Worm (Caenorhabditis elegans) whole organism, young adult: ENCODE data around the gene F01G4.4.

ENCODE experiments used
- B0035.1 ChIP-seq: sonication (generic microtip); optimal IDR thresholded peaks from 2 replicates; lab custom pipeline; 2016; ENCODE audit warnings: missing genetic modification characterization, mild to moderate bottlenecking, missing compliant biosample characterization, missing genotype, missing genetic modification reagents
- B0336.3 ChIP-seq: fragments of 200-800 bp; sonication (Bioruptor generic); IDR thresholded peaks from 2 replicates; pipeline ENCODE4 v1.3.6; 2022; ENCODE audit warnings: missing genetic modification characterization, missing compliant biosample characterization
- F22D6.2 ChIP-seq: sonication (generic microtip); optimal IDR thresholded peaks from 2 replicates; lab custom pipeline; 2016; ENCODE audit warnings: mild to moderate bottlenecking, missing genetic modification characterization, missing compliant biosample characterization
- F33H1.4 ChIP-seq: fragments of 200-800 bp; sonication (Bioruptor generic); IDR thresholded peaks from 2 replicates; pipeline ENCODE4 v1.3.6; 2022; ENCODE audit warnings: missing genetic modification reagents, missing genetic modification characterization, missing compliant biosample characterization
- F39B2.1 ChIP-seq: fragments of 200-800 bp; sonication (Bioruptor generic); IDR thresholded peaks from 2 replicates; pipeline ENCODE4 v1.3.6; 2022; ENCODE audit warnings: missing genetic modification reagents, missing genetic modification characterization, missing compliant biosample characterization
- F49E8.2 ChIP-seq: sonication (generic microtip); optimal IDR thresholded peaks from 3 replicates; lab custom pipeline; 2017; ENCODE audit warnings: missing genetic modification characterization, mild to moderate bottlenecking, missing compliant biosample characterization, antibody characterized with exemption, moderate library complexity; ENCODE audit not compliant: insufficient read depth
- F57C9.4 ChIP-seq: sonication (generic microtip); optimal IDR thresholded peaks from 2 replicates; lab custom pipeline; 2017; ENCODE audit warnings: mild to moderate bottlenecking, missing genetic modification characterization, missing compliant biosample characterization
- K11D2.4 ChIP-seq: fragments of 200-800 bp; sonication (Bioruptor generic); IDR thresholded peaks from 2 replicates; pipeline ENCODE4 v1.3.6; 2022; ENCODE audit warnings: missing genetic modification reagents, missing genetic modification characterization, missing compliant biosample characterization
- Y67H2A.10 ChIP-seq: fragments of 200-800 bp; sonication (Bioruptor generic); conservative IDR thresholded peaks from 2 replicates; pipeline ENCODE4 v1.3.6; 2022; ENCODE audit warnings: missing genetic modification reagents, missing genetic modification characterization, missing compliant biosample characterization
- Y95B8A.8 ChIP-seq: fragments of 200-800 bp; sonication (Bioruptor generic); IDR thresholded peaks from 2 replicates; pipeline ENCODE4 v1.3.6; 2022; ENCODE audit warnings: missing genetic modification reagents, missing genetic modification characterization, missing compliant biosample characterization
- ZK185.1 ChIP-seq: sonication (generic microtip); optimal IDR thresholded peaks from 2 replicates; lab custom pipeline; 2016; ENCODE audit warnings: mild to moderate bottlenecking, missing genetic modification characterization, missing compliant biosample characterization; ENCODE audit not compliant: poor library complexity, severe bottlenecking
- ama-1 ChIP-seq, 3 experiments: fragments of 150-350 bp in 1 of 3; sonication (generic microtip) in 2 of 3; optimal IDR thresholded peaks; 2 replicates each; lab custom pipeline; 2014 to 2018; ENCODE audit warnings: missing biosample characterization in 2 of 3, missing genetic modification characterization in 2 of 3, missing genetic modification reagents in 2 of 3
- aptf-2 ChIP-seq: fragments of 200-800 bp; sonication (Bioruptor generic); conservative IDR thresholded peaks from 2 replicates; pipeline ENCODE4 v1.3.6; 2022; ENCODE audit warnings: missing genetic modification reagents, missing genetic modification characterization, missing compliant biosample characterization
- attf-5 ChIP-seq: fragments of 200-800 bp; sonication (Bioruptor generic); optimal IDR thresholded peaks from 2 replicates; lab custom pipeline; 2018; ENCODE audit warnings: mild to moderate bottlenecking, missing genetic modification characterization, missing compliant biosample characterization
- attf-6 ChIP-seq: fragments of 200-800 bp; sonication (Bioruptor generic); IDR thresholded peaks from 2 replicates; pipeline ENCODE4 v1.3.6; 2022; ENCODE audit warnings: missing genetic modification reagents, missing genetic modification characterization, missing compliant biosample characterization
- bed-2 ChIP-seq: fragments of 200-800 bp; sonication (Bioruptor generic); IDR thresholded peaks from 2 replicates; pipeline ENCODE4 v1.3.6; 2022; ENCODE audit warnings: missing genetic modification reagents, missing genetic modification characterization, missing compliant biosample characterization
- ccch-3 ChIP-seq: fragments of 200-800 bp; sonication (Bioruptor generic); optimal IDR thresholded peaks from 2 replicates; lab custom pipeline; 2018; ENCODE audit warnings: mild to moderate bottlenecking, missing genetic modification characterization, missing compliant biosample characterization
- ceh-100 ChIP-seq: fragments of 200-800 bp; sonication (Bioruptor generic); IDR thresholded peaks from 2 replicates; pipeline ENCODE4 v1.3.6; 2022; ENCODE audit warnings: missing genetic modification reagents, missing genetic modification characterization, missing compliant biosample characterization
- ceh-40 ChIP-seq: fragments of 200-800 bp; sonication (Bioruptor generic); IDR thresholded peaks from 2 replicates; pipeline ENCODE4 v1.3.6; 2022; ENCODE audit warnings: missing genetic modification characterization, missing compliant biosample characterization
- ceh-58 ChIP-seq: fragments of 200-800 bp; sonication (Bioruptor generic); IDR thresholded peaks from 2 replicates; pipeline ENCODE4 v1.3.6; 2022; ENCODE audit warnings: missing genetic modification characterization, missing compliant biosample characterization
- efl-1 ChIP-seq: fragments of 150-350 bp; optimal IDR thresholded peaks from 2 replicates; lab custom pipeline; 2014; ENCODE audit warnings: missing biosample characterization, missing genetic modification reagents, missing genetic modification characterization
- egl-44 ChIP-seq: fragments of 200-800 bp; sonication (Bioruptor generic); IDR thresholded peaks from 2 replicates; pipeline ENCODE4 v1.3.6; 2022; ENCODE audit warnings: missing genetic modification reagents, missing genetic modification characterization, missing compliant biosample characterization
- egrh-3 ChIP-seq: fragments of 200-800 bp; sonication (Bioruptor generic); IDR thresholded peaks from 2 replicates; pipeline ENCODE4 v1.3.6; 2022; ENCODE audit warnings: missing genetic modification reagents, missing genetic modification characterization, missing compliant biosample characterization
- ets-4 ChIP-seq: fragments of 200-800 bp; sonication (Bioruptor generic); optimal IDR thresholded peaks from 2 replicates; lab custom pipeline; 2018; ENCODE audit warnings: mild to moderate bottlenecking, missing genetic modification characterization, missing compliant biosample characterization
- hlh-12 ChIP-seq: sonication (generic microtip); optimal IDR thresholded peaks from 2 replicates; lab custom pipeline; 2016; ENCODE audit warnings: missing genetic modification characterization, missing compliant biosample characterization
- hmg-1.2 ChIP-seq: fragments of 200-800 bp; sonication (Bioruptor generic); IDR thresholded peaks from 2 replicates; pipeline ENCODE4 v1.3.6; 2022; ENCODE audit warnings: missing genetic modification reagents, missing genetic modification characterization, missing compliant biosample characterization
- hmg-20 ChIP-seq: fragments of 200-800 bp; sonication (Bioruptor generic); IDR thresholded peaks from 2 replicates; pipeline ENCODE4 v1.3.6; 2022; ENCODE audit warnings: missing genetic modification reagents, missing genetic modification characterization, missing compliant biosample characterization
- hsf-1 ChIP-seq: fragments of 200-800 bp; sonication (Bioruptor generic); IDR thresholded peaks from 2 replicates; pipeline ENCODE4 v1.3.6; 2022; ENCODE audit warnings: missing genetic modification reagents, missing genetic modification characterization, missing compliant biosample characterization
- madf-3 ChIP-seq: fragments of 200-800 bp; sonication (Bioruptor generic); IDR thresholded peaks from 2 replicates; pipeline ENCODE4 v1.3.6; 2022; ENCODE audit warnings: missing genetic modification reagents, missing genetic modification characterization, missing compliant biosample characterization
- mxl-1 ChIP-seq: sonication (generic microtip); optimal IDR thresholded peaks from 2 replicates; lab custom pipeline; 2016; ENCODE audit warnings: missing genetic modification characterization, missing compliant biosample characterization
- nfya-1 ChIP-seq: sonication (generic microtip); optimal IDR thresholded peaks from 2 replicates; lab custom pipeline; 2017; ENCODE audit warnings: antibody characterized with exemption, missing compliant biosample characterization, missing genetic modification characterization, borderline replicate concordance; ENCODE audit not compliant: insufficient read depth
- nfyb-1 ChIP-seq: fragments of 200-800 bp; sonication (Bioruptor generic); IDR thresholded peaks from 2 replicates; pipeline ENCODE4 v1.3.6; 2022; ENCODE audit warnings: missing genetic modification reagents, missing genetic modification characterization, missing compliant biosample characterization
- nhr-80 ChIP-seq: sonication (generic microtip); optimal IDR thresholded peaks from 2 replicates; lab custom pipeline; 2016; ENCODE audit warnings: missing genetic modification characterization, missing compliant biosample characterization
- repo-1 ChIP-seq: sonication (generic microtip); optimal IDR thresholded peaks from 2 replicates; lab custom pipeline; 2017; ENCODE audit warnings: mild to moderate bottlenecking, missing genetic modification characterization, missing compliant biosample characterization
- sdz-38 ChIP-seq: sonication (generic microtip); optimal IDR thresholded peaks from 2 replicates; lab custom pipeline; 2016; ENCODE audit warnings: missing genotype, missing genetic modification characterization, missing compliant biosample characterization
- snpc-1.1 ChIP-seq: sonication (generic microtip); optimal IDR thresholded peaks from 2 replicates; lab custom pipeline; 2017; ENCODE audit warnings: missing genetic modification characterization, mild to moderate bottlenecking, missing compliant biosample characterization, antibody characterized with exemption, moderate library complexity, missing genotype, missing genetic modification reagents; ENCODE audit not compliant: insufficient read depth
- snpc-1.3 ChIP-seq: sonication (generic microtip); optimal IDR thresholded peaks from 2 replicates; lab custom pipeline; 2017; ENCODE audit warnings: missing genetic modification characterization, mild to moderate bottlenecking, missing compliant biosample characterization, antibody characterized with exemption, moderate library complexity, missing genotype, missing genetic modification reagents; ENCODE audit not compliant: insufficient read depth
- snpc-3.4 ChIP-seq: sonication (generic microtip); optimal IDR thresholded peaks from 2 replicates; lab custom pipeline; 2017; ENCODE audit warnings: missing genetic modification characterization, mild to moderate bottlenecking, missing compliant biosample characterization, antibody characterized with exemption, moderate library complexity, missing genotype, missing genetic modification reagents
- snpc-4 ChIP-seq, 5 experiments: fragments of 150-350 bp in 1 of 5; sonication (generic microtip) in 4 of 5; optimal IDR thresholded peaks; 2 replicates each; lab custom pipeline; 2014 to 2018; ENCODE audit warnings: missing genetic modification characterization in 5 of 5, missing biosample characterization in 3 of 5, antibody characterized with exemption in 2 of 5, mild to moderate bottlenecking in 2 of 5, missing compliant biosample characterization in 2 of 5, missing genotype in 2 of 5, moderate library complexity in 2 of 5, missing genetic modification reagents in 1 of 5
- somi-1 ChIP-seq: fragments of 200-800 bp; sonication (Bioruptor generic); optimal IDR thresholded peaks from 2 replicates; lab custom pipeline; 2018; ENCODE audit warnings: mild to moderate bottlenecking, missing genetic modification characterization, missing compliant biosample characterization
- tbx-9 ChIP-seq: sonication (generic microtip); optimal IDR thresholded peaks from 2 replicates; lab custom pipeline; 2016; ENCODE audit warnings: borderline replicate concordance, missing genetic modification characterization, inconsistent platforms, missing compliant biosample characterization
- unc-62 ChIP-seq: fragments of 150-350 bp; optimal IDR thresholded peaks from 2 replicates; lab custom pipeline; 2014; ENCODE audit warnings: missing biosample characterization, missing genetic modification reagents, missing genetic modification characterization
- xnd-1 ChIP-seq: sonication (generic microtip); optimal IDR thresholded peaks from 2 replicates; lab custom pipeline; 2016; ENCODE audit warnings: missing genotype, missing genetic modification reagents, missing genetic modification characterization, missing compliant biosample characterization
- zim-3 ChIP-seq: sonication (generic microtip); optimal IDR thresholded peaks from 2 replicates; lab custom pipeline; 2017; ENCODE audit warnings: mild to moderate bottlenecking, missing genetic modification characterization, moderate library complexity, missing compliant biosample characterization
- ztf-25 ChIP-seq: fragments of 200-800 bp; sonication (Bioruptor generic); IDR thresholded peaks from 2 replicates; pipeline ENCODE4 v1.3.6; 2022; ENCODE audit warnings: missing genetic modification reagents, missing genetic modification characterization, missing compliant biosample characterization

Gene F01G4.4

DNA sequence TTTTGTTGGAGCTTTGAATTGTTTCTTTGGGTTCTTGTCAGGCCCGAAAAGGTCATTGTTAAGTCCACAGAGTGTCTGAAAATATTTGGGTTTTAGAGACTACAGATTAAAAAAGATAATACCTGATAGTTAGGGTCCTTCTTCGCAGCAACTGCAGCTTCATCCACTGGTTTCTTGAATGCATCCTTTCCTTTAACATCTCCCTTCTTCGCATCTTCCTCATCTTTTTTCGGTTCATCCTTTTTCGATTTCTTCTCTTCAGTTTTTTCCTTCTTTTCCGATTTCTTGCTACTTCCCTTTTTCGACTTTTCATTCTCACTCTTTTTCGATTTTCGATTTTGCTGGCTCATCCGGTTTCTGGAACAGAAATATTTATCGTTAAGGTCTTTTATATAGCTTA lies 39.6 kb upstream of the F01G4.4 start:
- TF ChIP-seq unc-62 (no peak), ceh-58 (GFP tag; lab: Robert Waterston, UW) (no peak), sdz-38 (tag; lab: Kevin White, UChicago) (no peak), efl-1 (GFP tag; lab: Kevin White, UChicago) (no peak), zim-3 (no peak), ama-1 (optimal IDR thresholded peaks at IDR 0.05; lab: Kevin White, UChicago) (no peak), ama-1 (GFP tag; optimal IDR thresholded peaks at IDR 0.05; lab: Kevin White, UChicago) (no peak), ccch-3 (GFP tag; lab: Kevin White, UChicago) (no peak), hsf-1 (GFP tag; lab: Robert Waterston, UW) (no peak), ceh-40 (no peak), aptf-2 (no peak), F57C9.4 (tag; lab: Kevin White, UChicago) (no peak), Y67H2A.10 (GFP tag; lab: Robert Waterston, UW) (no peak), K11D2.4 (GFP tag; lab: Robert Waterston, UW) (no peak), snpc-3.4 (tag; lab: Kevin White, UChicago) (no peak), F33H1.4 (GFP tag; lab: Robert Waterston, UW) (no peak), bed-2 (no peak)

DNA sequence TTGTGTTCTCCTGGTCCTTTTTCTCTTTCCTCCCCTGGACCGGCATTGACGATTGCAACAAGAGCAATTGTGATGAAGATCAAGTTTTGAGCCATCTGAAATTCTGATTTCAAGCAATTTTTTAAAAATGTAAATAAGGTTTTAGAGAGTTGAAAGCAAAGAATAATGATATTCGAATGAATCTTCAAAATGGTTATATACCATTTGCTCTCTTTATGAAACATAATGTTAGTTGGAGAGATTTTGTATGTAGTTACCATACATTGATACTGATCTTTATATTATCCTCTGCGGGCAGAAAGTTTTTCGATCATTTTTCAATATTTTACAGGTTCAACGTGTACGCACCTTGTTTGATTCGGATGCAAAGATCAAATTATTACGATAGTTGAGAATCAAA lies 37.4 kb upstream of the F01G4.4 start, which contains the start of gene srlf-24:
Gene srlf-24 (minus strand): TSS at position 101 of the 400 bp plus-strand sequence.
- TF ChIP-seq tbx-9 (no peak), egl-44 (GFP tag; lab: Robert Waterston, UW) (no peak), nfya-1 (tag; lab: Kevin White, UChicago) (no peak), hmg-1.2 (GFP tag; lab: Robert Waterston, UW) (no peak), F39B2.1 (GFP tag; lab: Robert Waterston, UW) (no peak), nhr-80 (no peak), Y95B8A.8 (GFP tag; lab: Robert Waterston, UW) (no peak)

DNA sequence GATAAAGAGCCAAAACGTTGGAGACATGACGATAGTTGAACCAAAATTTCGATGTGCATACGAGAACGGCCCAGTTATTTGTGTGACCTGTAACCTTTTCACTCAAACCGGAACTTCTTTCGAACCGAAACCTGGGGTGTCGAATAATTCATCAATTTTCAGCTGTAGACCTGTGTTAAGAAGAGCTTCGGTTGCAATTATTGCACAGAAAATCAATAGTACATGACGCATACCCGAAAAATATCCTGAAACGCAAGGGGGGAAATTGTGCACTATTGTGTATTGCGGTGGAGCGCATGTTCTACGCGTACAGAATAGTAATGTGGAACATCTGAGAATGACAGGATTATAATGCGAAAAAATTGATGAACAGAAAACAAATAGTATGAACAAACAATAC lies 33.4 kb upstream of the F01G4.4 start, which contains the start of gene pigk-1:
Gene pigk-1 (minus strand): TSS at position 248 of the 400 bp plus-strand sequence.
- TF ChIP-seq ceh-58 (GFP tag; lab: Robert Waterston, UW) = 0 out of 2 replicates have a peak, but pooled peaks have one; percentile 76
- TF ChIP-seq snpc-1.1 = no peak
- no peak for TF ChIP-seq repo-1
- TF ChIP-seq tbx-9 = no peak
- no peak for TF ChIP-seq hmg-20 (GFP tag; lab: Robert Waterston, UW)
- TF ChIP-seq F22D6.2 = no peak
- TF ChIP-seq zim-3 = no peak
- TF ChIP-seq egrh-3 (GFP tag; lab: Robert Waterston, UW) = no peak
- TF ChIP-seq B0035.1 (tag; lab: Kevin White, UChicago) = no peak
- TF ChIP-seq attf-5 (GFP tag; lab: Kevin White, UChicago) = no peak
- TF ChIP-seq madf-3 (GFP tag; lab: Robert Waterston, UW) = peak; percentile 81
- TF ChIP-seq mxl-1 (tag; lab: Kevin White, UChicago) = no peak
- no peak for TF ChIP-seq Y95B8A.8 (GFP tag; lab: Robert Waterston, UW)
- TF ChIP-seq snpc-1.3 (tag; lab: Kevin White, UChicago) = peak; percentile 43
- TF ChIP-seq ceh-100 (GFP tag; lab: Robert Waterston, UW) = no peak; the same call in 1 of the 2 replicates
- peak; percentile 69 for TF ChIP-seq F49E8.2
- no peak for TF ChIP-seq ztf-25 (GFP tag; lab: Robert Waterston, UW)
- no peak for TF ChIP-seq hlh-12 (tag; lab: Kevin White, UChicago)
- TF ChIP-seq B0336.3 (GFP tag; lab: Robert Waterston, UW) = peak; percentile 88
- peak; percentile 40 for TF ChIP-seq xnd-1 (tag; lab: Kevin White, UChicago)
- peak; percentile 76 for TF ChIP-seq attf-6
- TF ChIP-seq snpc-4 (GFP tag; optimal IDR thresholded peaks at IDR 0.05; lab: Kevin White, UChicago) = no peak
- peak in 2 of 4 experiments; percentile 10 to 41 for TF ChIP-seq snpc-4 (tag; optimal IDR thresholded peaks at IDR 0.05; lab: Kevin White, UChicago)
- TF ChIP-seq somi-1 (GFP tag; lab: Kevin White, UChicago) = no peak
- TF ChIP-seq ZK185.1 (tag; lab: Kevin White, UChicago) = peak; percentile 30
- TF ChIP-seq nfyb-1 = no peak; the same call in 1 of the 2 replicates
- TF ChIP-seq ets-4 = no peak
